Worm (Caenorhabditis elegans): Measurements from ENCODE around the gene ubc-7.

- TF ChIP-seq hlh-12 (tag; optimal IDR thresholded peaks at IDR 0.05) (no peak), F22D6.2 (tag; optimal IDR thresholded peaks at IDR 0.05) (no peak), tlf-1 (GFP tag; optimal IDR thresholded peaks at IDR 0.05) (no peak), K12H6.12 (tag; optimal IDR thresholded peaks at IDR 0.05) (no peak), ama-1 (optimal IDR thresholded peaks at IDR 0.05) (no peak), ama-1 (GFP tag; optimal IDR thresholded peaks at IDR 0.05) (no peak), sdz-38 (tag; optimal IDR thresholded peaks at IDR 0.05) (no peak), let-607 (tag; optimal IDR thresholded peaks at IDR 0.05) (no peak), cebp-1 (GFP tag; IDR thresholded peaks at IDR 0.05) (no peak), cebp-1 (tag; optimal IDR thresholded peaks at IDR 0.05) (peak; percentile 46), egl-44 (GFP tag; IDR thresholded peaks at IDR 0.05) (no peak), atf-7 (tag; optimal IDR thresholded peaks at IDR 0.05) (no peak)
Observed at ce11 chrIII:9626602-9627001, 4.4 kb downstream of the ubc-7 start.
